Worm (Caenorhabditis elegans) whole organism, mixed stage, embryonic: ENCODE measurements around the gene ufm-1.

ENCODE experiments used
- blmp-1 ChIP-seq: fragments of 150-350 bp; optimal IDR thresholded peaks from 2 replicates; lab custom pipeline; 2014; ENCODE audit warnings: missing biosample characterization, missing genetic modification characterization
- elt-1 ChIP-seq: sonication (generic microtip); optimal IDR thresholded peaks from 2 replicates; lab custom pipeline; 2017; ENCODE audit warnings: missing genetic modification characterization, mild to moderate bottlenecking, missing compliant biosample characterization, antibody characterized with exemption, moderate library complexity, borderline replicate concordance; ENCODE audit not compliant: insufficient read depth
- lin-13 ChIP-seq: fragments of 150-350 bp; optimal IDR thresholded peaks from 2 replicates; lab custom pipeline; 2014; ENCODE audit warnings: missing biosample characterization, missing genetic modification characterization
- lin-32 ChIP-seq: fragments of 200-800 bp; sonication (Bioruptor generic); optimal IDR thresholded peaks from 2 replicates; lab custom pipeline; 2018; ENCODE audit warnings: mild to moderate bottlenecking, missing genetic modification characterization, missing compliant biosample characterization
- mls-2 ChIP-seq: sonication (generic microtip); optimal IDR thresholded peaks from 2 replicates; lab custom pipeline; 2016; ENCODE audit warnings: mild to moderate bottlenecking, missing genetic modification characterization, moderate library complexity, missing compliant biosample characterization
- nhr-12 ChIP-seq: fragments of 150-350 bp; optimal IDR thresholded peaks from 2 replicates; lab custom pipeline; 2014; ENCODE audit warnings: missing biosample characterization, missing genetic modification characterization
- nhr-237 ChIP-seq: fragments of 150-350 bp; optimal IDR thresholded peaks from 2 replicates; lab custom pipeline; 2014; ENCODE audit warnings: missing biosample characterization, missing genetic modification characterization
- nhr-76 ChIP-seq: sonication (generic microtip); optimal IDR thresholded peaks from 2 replicates; lab custom pipeline; 2017; ENCODE audit warnings: missing biosample characterization, missing genetic modification characterization
- pha-4 ChIP-seq: fragments of 150-350 bp; optimal IDR thresholded peaks from 2 replicates; lab custom pipeline; 2018; ENCODE audit warnings: missing biosample characterization, missing genetic modification reagents, missing genetic modification characterization
- snpc-4 ChIP-seq: fragments of 150-350 bp; optimal IDR thresholded peaks from 2 replicates; lab custom pipeline; 2014; ENCODE audit warnings: missing biosample characterization, missing genetic modification characterization
- sptf-1 ChIP-seq: sonication (generic microtip); optimal IDR thresholded peaks from 2 replicates; lab custom pipeline; 2017; ENCODE audit warnings: mild to moderate bottlenecking, missing genetic modification characterization, moderate library complexity, missing compliant biosample characterization
- unc-120 ChIP-seq: sonication (generic microtip); optimal IDR thresholded peaks from 2 replicates; lab custom pipeline; 2017; ENCODE audit warnings: missing genetic modification characterization, missing compliant biosample characterization; ENCODE audit not compliant: poor library complexity, severe bottlenecking
- unc-39 ChIP-seq: fragments of 150-350 bp; optimal IDR thresholded peaks from 2 replicates; lab custom pipeline; 2014; ENCODE audit warnings: missing biosample characterization, missing genetic modification characterization
- unc-62 ChIP-seq: fragments of 150-350 bp; optimal IDR thresholded peaks from 2 replicates; lab custom pipeline; 2014; ENCODE audit warnings: missing biosample characterization, missing genetic modification reagents, missing genetic modification characterization

ce11 chrIII:7894724-7895123 lies 35.9 kb downstream of the ufm-1 start, which contains the start of gene ZK688.4:
- TF ChIP-seq sptf-1 (tag; lab: Kevin White, UChicago) (no peak), unc-39 (tag; lab: Kevin White, UChicago) (no peak), unc-120 (tag; lab: Kevin White, UChicago) (no peak), snpc-4 (no peak), nhr-12 (tag; lab: Kevin White, UChicago) (no peak), mls-2 (tag; lab: Kevin White, UChicago) (no peak), pha-4 (no peak), lin-32 (no peak), elt-1 (no peak), nhr-237 (tag; lab: Kevin White, UChicago) (no peak), blmp-1 (tag; lab: Kevin White, UChicago) (no peak), lin-13 (tag; lab: Kevin White, UChicago) (no peak), nhr-76 (tag; lab: Kevin White, UChicago) (no peak), unc-62 (GFP tag; lab: Kevin White, UChicago) (no peak)
